Fruit fly (Drosophila melanogaster) whole organism, embryonic: ENCODE measurements around the gene CG1299.

Experiments
- ATbp ChIP-seq: fragments of 200-800 bp; sonication (Bioruptor generic); optimal IDR thresholded peaks from 2 replicates; lab custom pipeline; 2017; ENCODE audit warnings: missing biosample characterization, mild to moderate bottlenecking, missing genetic modification characterization, missing genetic modification reagents
- Bteb2 ChIP-seq: fragments of 200-800 bp; sonication (Bioruptor generic); optimal IDR thresholded peaks from 2 replicates; lab custom pipeline; 2016; ENCODE audit warnings: missing biosample characterization, missing genetic modification characterization
- CG12219 ChIP-seq: fragments of 200-800 bp; sonication (Bioruptor generic); optimal IDR thresholded peaks from 3 replicates; lab custom pipeline; 2018; ENCODE audit warnings: missing biosample characterization, mild to moderate bottlenecking, missing genetic modification characterization
- CG12942 ChIP-seq: fragments of 200-800 bp; sonication (Bioruptor generic); optimal IDR thresholded peaks from 3 replicates; lab custom pipeline; 2016; ENCODE audit warnings: missing biosample characterization, missing genetic modification characterization
- CG13123 ChIP-seq: fragments of 200-800 bp; sonication (Bioruptor generic); optimal IDR thresholded peaks from 2 replicates; lab custom pipeline; 2016; ENCODE audit warnings: missing biosample characterization, missing genetic modification characterization
- CG13894 ChIP-seq: fragments of 200-800 bp; sonication (Bioruptor generic); optimal IDR thresholded peaks from 3 replicates; lab custom pipeline; 2018; ENCODE audit warnings: missing biosample characterization, mild to moderate bottlenecking, missing genetic modification characterization, moderate library complexity
- CG14860 ChIP-seq: fragments of 200-800 bp; sonication (Bioruptor generic); IDR thresholded peaks from 3 replicates; pipeline ENCODE4 v1.3.6; 2022; ENCODE audit warnings: missing biosample characterization, missing genetic modification characterization; ENCODE audit not compliant: partially characterized antibody
- CG15514 ChIP-seq: fragments of 200-800 bp; sonication (Bioruptor generic); optimal IDR thresholded peaks from 3 replicates; lab custom pipeline; 2017; ENCODE audit warnings: missing biosample characterization, missing genetic modification characterization, mild to moderate bottlenecking, moderate library complexity, missing genetic modification reagents
- CG15601 ChIP-seq: fragments of 200-800 bp; sonication (Bioruptor generic); optimal IDR thresholded peaks from 3 replicates; lab custom pipeline; 2019; ENCODE audit warnings: missing biosample characterization, mild to moderate bottlenecking, missing genetic modification characterization, moderate library complexity
- CG16863 ChIP-seq: fragments of 200-800 bp; sonication (Bioruptor generic); optimal IDR thresholded peaks from 3 replicates; lab custom pipeline; 2016; ENCODE audit warnings: missing biosample characterization, missing genetic modification characterization
- CG18011 ChIP-seq: fragments of 200-800 bp; sonication (Bioruptor generic); optimal IDR thresholded peaks from 2 replicates; lab custom pipeline; 2017; ENCODE audit warnings: missing biosample characterization, missing genetic modification characterization, mild to moderate bottlenecking, moderate library complexity, missing genotype
- CG2712 ChIP-seq: fragments of 200-800 bp; optimal IDR thresholded peaks from 3 replicates; lab custom pipeline; 2019; ENCODE audit warnings: missing biosample characterization, mild to moderate bottlenecking, missing genetic modification characterization, moderate library complexity
- CG3995 ChIP-seq: fragments of 200-800 bp; sonication (Bioruptor generic); optimal IDR thresholded peaks from 3 replicates; lab custom pipeline; 2016; ENCODE audit warnings: missing biosample characterization, missing genetic modification characterization
- CG43689 ChIP-seq: fragments of 200-800 bp; sonication (Bioruptor generic); IDR thresholded peaks from 2 replicates; pipeline ENCODE4 v1.3.6; 2022; ENCODE audit warnings: missing biosample characterization, missing genetic modification characterization
- CG5953 ChIP-seq: fragments of 200-800 bp; sonication (Bioruptor generic); IDR thresholded peaks from 2 replicates; pipeline ENCODE4 v1.3.6; 2022; ENCODE audit warnings: missing biosample characterization, missing genetic modification characterization
- CG6654 ChIP-seq: fragments of 200-800 bp; sonication (Bioruptor generic); optimal IDR thresholded peaks from 2 replicates; lab custom pipeline; 2017; ENCODE audit warnings: missing biosample characterization, mild to moderate bottlenecking, missing genetic modification characterization
- CG6813 ChIP-seq: fragments of 200-800 bp; sonication (Bioruptor generic); optimal IDR thresholded peaks from 2 replicates; lab custom pipeline; 2017; ENCODE audit warnings: missing biosample characterization, missing genetic modification characterization, mild to moderate bottlenecking, moderate library complexity, missing genetic modification reagents
- CG8290 ChIP-seq, 3 experiments: fragments of 200-800 bp; sonication (Bioruptor generic); optimal IDR thresholded peaks; 2 replicates each; lab custom pipeline; 2016 to 2019; ENCODE audit warnings: missing biosample characterization in 3 of 3, missing genetic modification characterization in 3 of 3, mild to moderate bottlenecking in 2 of 3, moderate library complexity in 1 of 3
- CG8478 ChIP-seq: fragments of >200 bp; optimal IDR thresholded peaks from 2 replicates; lab custom pipeline; 2018
- CG9437 ChIP-seq: fragments of 200-800 bp; sonication (Bioruptor generic); optimal IDR thresholded peaks from 2 replicates; lab custom pipeline; 2018; ENCODE audit warnings: missing biosample characterization, mild to moderate bottlenecking, missing genetic modification characterization
- Dp ChIP-seq: fragments of 200-800 bp; sonication (Bioruptor generic); optimal IDR thresholded peaks from 2 replicates; lab custom pipeline; 2018; ENCODE audit warnings: missing biosample characterization, mild to moderate bottlenecking, missing genetic modification characterization, moderate library complexity
- Ets65A ChIP-seq: fragments of 200-800 bp; sonication (Bioruptor generic); peaks from one replicate; lab custom pipeline; 2016; ENCODE audit warnings: missing biosample characterization, missing genetic modification characterization
- Hmr ChIP-seq: fragments of 200-800 bp; sonication (Bioruptor generic); optimal IDR thresholded peaks from 3 replicates; lab custom pipeline; 2017; ENCODE audit warnings: mild to moderate bottlenecking, missing biosample characterization, missing genetic modification reagents, missing genetic modification characterization
- Hr78 ChIP-seq, 2 experiments: fragments of 200-800 bp in 1 of 2; fragments of >200 bp in 1 of 2; sonication (Bioruptor generic) in 1 of 2; optimal IDR thresholded peaks; 2 replicates each; lab custom pipeline; 2017 to 2019; ENCODE audit warnings: missing biosample characterization in 2 of 2, missing genetic modification characterization in 2 of 2, mild to moderate bottlenecking in 1 of 2, moderate library complexity in 1 of 2
- Poxn ChIP-seq: fragments of 200-800 bp; sonication (Bioruptor generic); IDR thresholded peaks from 2 replicates; pipeline ENCODE4 v1.3.6; 2022; ENCODE audit warnings: missing biosample characterization, missing genetic modification characterization
- Sin3A ChIP-seq: fragments of >200 bp; optimal IDR thresholded peaks from 2 replicates; lab custom pipeline; 2018
- Stat92E ChIP-seq, 3 experiments: fragments of >200 bp in 2 of 3; fragments of 200-800 bp in 1 of 3; sonication (Bioruptor generic) in 1 of 3; optimal IDR thresholded peaks; 2 replicates each; lab custom pipeline; 2017 to 2019; ENCODE audit warnings: missing biosample characterization in 3 of 3, missing genetic modification characterization in 3 of 3, mild to moderate bottlenecking in 1 of 3, moderate library complexity in 1 of 3
- Taf1 ChIP-seq: fragments of 200-800 bp; sonication (Bioruptor generic); IDR thresholded peaks from 2 replicates; pipeline ENCODE4 v1.3.6; 2022; ENCODE audit warnings: missing biosample characterization, missing genetic modification characterization
- caup ChIP-seq: fragments of 200-800 bp; sonication (Bioruptor generic); optimal IDR thresholded peaks from 3 replicates; lab custom pipeline; 2017; ENCODE audit warnings: missing biosample characterization, mild to moderate bottlenecking, missing genetic modification characterization, moderate library complexity; ENCODE audit not compliant: severe bottlenecking
- chm ChIP-seq: fragments of 200-800 bp; sonication (Bioruptor generic); IDR thresholded peaks from 2 replicates; pipeline ENCODE4 v1.3.6; 2022; ENCODE audit warnings: missing biosample characterization, missing genetic modification characterization
- da ChIP-seq: fragments of 200-800 bp; sonication (Bioruptor generic); optimal IDR thresholded peaks from 2 replicates; lab custom pipeline; 2016; ENCODE audit warnings: missing biosample characterization, missing genetic modification characterization
- dmrt99B ChIP-seq: fragments of 200-800 bp; sonication (Bioruptor generic); optimal IDR thresholded peaks from 2 replicates; lab custom pipeline; 2018; ENCODE audit warnings: missing biosample characterization, mild to moderate bottlenecking, missing genetic modification characterization, moderate library complexity
- eyg ChIP-seq: fragments of 200-800 bp; sonication (Bioruptor generic); optimal IDR thresholded peaks from 3 replicates; lab custom pipeline; 2016; ENCODE audit warnings: missing biosample characterization, missing genetic modification characterization
- gro ChIP-seq: fragments of 200-800 bp; sonication (Bioruptor generic); optimal IDR thresholded peaks from 2 replicates; lab custom pipeline; 2016; ENCODE audit warnings: missing biosample characterization, missing genetic modification characterization
- inv ChIP-seq: fragments of 200-800 bp; sonication (Bioruptor generic); IDR thresholded peaks from 2 replicates; pipeline ENCODE4 v1.3.6; 2022; ENCODE audit warnings: missing biosample characterization, missing genetic modification characterization; ENCODE audit not compliant: partially characterized antibody
- lbe ChIP-seq: fragments of 200-800 bp; sonication (Bioruptor generic); optimal IDR thresholded peaks from 2 replicates; lab custom pipeline; 2016; ENCODE audit warnings: missing biosample characterization, mild to moderate bottlenecking, missing genetic modification characterization
- lola ChIP-seq, 3 experiments: fragments of >200 bp in 2 of 3; fragments of 200-800 bp in 1 of 3; sonication (Bioruptor generic) in 1 of 3; optimal IDR thresholded peaks; 2 replicates each; lab custom pipeline; 2017 to 2019; ENCODE audit warnings: missing biosample characterization in 3 of 3, missing genetic modification characterization in 3 of 3, mild to moderate bottlenecking in 1 of 3, moderate library complexity in 1 of 3
- p53 ChIP-seq: fragments of 200-800 bp; sonication (Bioruptor generic); optimal IDR thresholded peaks from 2 replicates; lab custom pipeline; 2016; ENCODE audit warnings: missing biosample characterization, missing genetic modification characterization
- pho ChIP-seq: fragments of 200-800 bp; sonication (Bioruptor generic); optimal IDR thresholded peaks from 2 replicates; lab custom pipeline; 2016; ENCODE audit warnings: missing biosample characterization, missing genetic modification characterization
- pnt ChIP-seq: fragments of 200-800 bp; sonication (Bioruptor generic); optimal IDR thresholded peaks from 3 replicates; lab custom pipeline; 2016; ENCODE audit warnings: missing biosample characterization, missing genetic modification characterization
- prd ChIP-seq, 3 experiments: fragments of >200 bp in 2 of 3; fragments of 200-800 bp in 1 of 3; sonication (Bioruptor generic) in 1 of 3; optimal IDR thresholded peaks in 2 of 3; IDR thresholded peaks in 1 of 3; 2 replicates in 2 of 3; 3 replicates in 1 of 3; pipeline versions ENCODE4 v1.3.6 to Lab custom; 2017 to 2022; ENCODE audit warnings: missing biosample characterization in 1 of 3, missing genetic modification characterization in 1 of 3
- pum ChIP-seq: fragments of 200-800 bp; sonication (Bioruptor generic); optimal IDR thresholded peaks from 2 replicates; lab custom pipeline; 2016; ENCODE audit warnings: missing biosample characterization, missing genetic modification characterization
- sc ChIP-seq, 3 experiments: fragments of >200 bp in 2 of 3; fragments of 200-800 bp in 1 of 3; sonication (Bioruptor generic) in 1 of 3; optimal IDR thresholded peaks; 2 replicates in 2 of 3; 3 replicates in 1 of 3; lab custom pipeline; 2017; ENCODE audit warnings: mild to moderate bottlenecking in 1 of 3, missing biosample characterization in 1 of 3, missing genetic modification characterization in 1 of 3, missing genetic modification reagents in 1 of 3
- sim ChIP-seq: fragments of 200-800 bp; sonication (Bioruptor generic); IDR thresholded peaks from 2 replicates; pipeline ENCODE4 v1.3.6; 2022; ENCODE audit warnings: missing biosample characterization, missing genetic modification characterization
- sna ChIP-seq: fragments of 200-800 bp; sonication (Bioruptor generic); IDR thresholded peaks from 2 replicates; pipeline ENCODE4 v1.3.6; 2022; ENCODE audit warnings: missing biosample characterization, missing genetic modification characterization; ENCODE audit not compliant: partially characterized antibody
- sr ChIP-seq: fragments of 200-800 bp; sonication (Bioruptor generic); IDR thresholded peaks from 3 replicates; pipeline ENCODE4 v1.3.6; 2022; ENCODE audit warnings: missing biosample characterization, missing genetic modification characterization
- tna ChIP-seq: fragments of 200-800 bp; sonication (Bioruptor generic); IDR thresholded peaks from 2 replicates; pipeline ENCODE4 v1.3.6; 2022; ENCODE audit warnings: missing biosample characterization, missing genetic modification characterization; ENCODE audit not compliant: partially characterized antibody

Gene CG1299

dm6 chr3L:4169957-4170651 is 21.6 kb downstream of the CG1299 start, which contains the start of gene Ero1L (continued):
- no peak for TF ChIP-seq sna
- no peak for TF ChIP-seq Hr78 (GFP tag; optimal IDR thresholded peaks at IDR 0.05; lab: Kevin White, UChicago)
- TF ChIP-seq da (GFP tag; lab: Kevin White, UChicago) = no peak
- no peak for TF ChIP-seq gro
- TF ChIP-seq CG6813 (GFP tag; lab: Kevin White, UChicago) = no peak
- no peak for TF ChIP-seq CG43689
- TF ChIP-seq Ets65A = peak; percentile 30
- TF ChIP-seq pum (GFP tag; lab: Kevin White, UChicago) = no peak
- no peak for TF ChIP-seq CG8290 (GFP tag; optimal IDR thresholded peaks at IDR 0.05; lab: Kevin White, UChicago)
- no peak for TF ChIP-seq CG8290 (tag; optimal IDR thresholded peaks at IDR 0.05; lab: Kevin White, UChicago)
- TF ChIP-seq Dp (GFP tag; lab: Kevin White, UChicago) = peak; percentile 98
- no peak for TF ChIP-seq sc (optimal IDR thresholded peaks at IDR 0.05; lab: Kevin White, UChicago)
- no peak for TF ChIP-seq sc (GFP tag; optimal IDR thresholded peaks at IDR 0.05; lab: Kevin White, UChicago)
- no peak for TF ChIP-seq tna (GFP tag; lab: Robert Waterston, UW)
- no peak for TF ChIP-seq inv
- no peak for TF ChIP-seq ATbp
- no peak for TF ChIP-seq caup (GFP tag; lab: Kevin White, UChicago)
- no peak for TF ChIP-seq Taf1
- TF ChIP-seq CG8478 (lab: Kevin White, UChicago) = no peak
- no peak for TF ChIP-seq dmrt99B (tag; lab: Kevin White, UChicago)
- no peak for TF ChIP-seq CG14860 (GFP tag; lab: Robert Waterston, UW)
- no peak for TF ChIP-seq p53 (GFP tag; lab: Kevin White, UChicago)
- TF ChIP-seq CG6654 (GFP tag; lab: Kevin White, UChicago) = no peak
- TF ChIP-seq Bteb2 (GFP tag; lab: Kevin White, UChicago) = no peak
- TF ChIP-seq CG13894 = no peak
- TF ChIP-seq CG18011 (GFP tag; lab: Kevin White, UChicago) = no peak
- TF ChIP-seq CG2712 = peak; percentile 49
- TF ChIP-seq lola (GFP tag; optimal IDR thresholded peaks at IDR 0.05; lab: Kevin White, UChicago) = no peak
- TF ChIP-seq CG12219 = no peak
- TF ChIP-seq chm (GFP tag; lab: Robert Waterston, UW) = 0 out of 2 replicates have a peak, but pooled peaks have one; percentile 6
- no peak for TF ChIP-seq pnt (GFP tag; lab: Kevin White, UChicago)
- TF ChIP-seq sr (GFP tag; lab: Robert Waterston, UW) = no peak
- peak; percentile 26 for TF ChIP-seq Hmr
- no peak for TF ChIP-seq CG9437 (GFP tag; lab: Kevin White, UChicago)
- TF ChIP-seq prd (optimal IDR thresholded peaks at IDR 0.05; lab: Kevin White, UChicago) = no peak
- TF ChIP-seq prd (GFP tag; IDR thresholded peaks at IDR 0.05; lab: Robert Waterston, UW) = no peak
- peak; percentile 45 for TF ChIP-seq CG15601 (tag; lab: Kevin White, UChicago)
- TF ChIP-seq CG13123 (GFP tag; lab: Kevin White, UChicago) = no peak
- TF ChIP-seq sim = no peak
- peak; percentile 21 for TF ChIP-seq CG3995 (GFP tag; lab: Kevin White, UChicago)
- no peak for TF ChIP-seq CG5953 (GFP tag; lab: Robert Waterston, UW)
- peak; percentile 53 for TF ChIP-seq lbe (GFP tag; lab: Kevin White, UChicago)
- no peak for TF ChIP-seq Poxn (GFP tag; lab: Robert Waterston, UW)
- TF ChIP-seq CG16863 = no peak
- peak in 1 of 3 experiments; percentile 24 for TF ChIP-seq Stat92E (GFP tag; optimal IDR thresholded peaks at IDR 0.05; lab: Kevin White, UChicago)
- no peak for TF ChIP-seq eyg (GFP tag; lab: Kevin White, UChicago)
- peak; percentile 45 for TF ChIP-seq CG15514
- TF ChIP-seq pho (GFP tag; lab: Kevin White, UChicago) = no peak
- TF ChIP-seq Sin3A (lab: Kevin White, UChicago) = peak; percentile 41
- no peak for TF ChIP-seq CG12942 (GFP tag; lab: Kevin White, UChicago)
